Fruit fly (Drosophila melanogaster) whole organism, embryonic: ENCODE results near the gene bab1.
A peak's percentile ranks its signal among the peaks of the same experiment; 100 is the strongest.

Experiments used
- Antp ChIP-seq: fragments of 200-800 bp; sonication (Bioruptor generic); optimal IDR thresholded peaks from 3 replicates; lab custom pipeline; 2016; ENCODE audit warnings: missing biosample characterization, missing genetic modification characterization
- Awh ChIP-seq: fragments of 200-800 bp; sonication (Bioruptor generic); IDR thresholded peaks from 2 replicates; pipeline ENCODE4, ENCODE4 v1.3.6; 2022; ENCODE audit warnings: missing biosample characterization, missing genetic modification characterization
- CG12299 ChIP-seq: fragments of 200-800 bp; sonication (Bioruptor generic); optimal IDR thresholded peaks from 2 replicates; lab custom pipeline; 2018; ENCODE audit warnings: missing biosample characterization, mild to moderate bottlenecking, missing genetic modification characterization
- CG13775 ChIP-seq: fragments of 200-800 bp; sonication (Bioruptor generic); optimal IDR thresholded peaks from 3 replicates; lab custom pipeline; 2017; ENCODE audit warnings: missing biosample characterization, mild to moderate bottlenecking, missing genetic modification characterization
- CG14441 ChIP-seq: fragments of 200-800 bp; sonication (Bioruptor generic); IDR thresholded peaks from 2 replicates; pipeline ENCODE4 v1.3.6; 2022; ENCODE audit warnings: missing biosample characterization, missing genetic modification characterization
- CG18764 ChIP-seq: fragments of 200-800 bp; sonication (Bioruptor generic); optimal IDR thresholded peaks from 3 replicates; lab custom pipeline; 2016; ENCODE audit warnings: missing biosample characterization, missing genetic modification characterization
- CG2120 ChIP-seq: fragments of 200-800 bp; sonication (Bioruptor generic); optimal IDR thresholded peaks from 3 replicates; lab custom pipeline; 2016; ENCODE audit warnings: missing biosample characterization, missing genetic modification characterization
- CG3163 ChIP-seq: fragments of 200-800 bp; sonication (Bioruptor generic); optimal IDR thresholded peaks from 3 replicates; lab custom pipeline; 2016; ENCODE audit warnings: missing biosample characterization, missing genetic modification characterization
- CG32767 ChIP-seq: fragments of 200-800 bp; sonication (Bioruptor generic); IDR thresholded peaks from 2 replicates; pipeline ENCODE4 v1.3.6; 2022; ENCODE audit warnings: missing biosample characterization, missing genetic modification characterization
- CG3407 ChIP-seq: fragments of 200-800 bp; sonication (Bioruptor generic); optimal IDR thresholded peaks from 2 replicates; lab custom pipeline; 2018; ENCODE audit warnings: missing biosample characterization, mild to moderate bottlenecking, missing genetic modification characterization
- CG3726 ChIP-seq: fragments of 200-800 bp; sonication (Bioruptor generic); IDR thresholded peaks from 3 replicates; pipeline ENCODE4, ENCODE4 v1.3.6; 2022; ENCODE audit warnings: missing biosample characterization, missing genetic modification characterization
- CG4730 ChIP-seq: fragments of 200-800 bp; sonication (Bioruptor generic); IDR thresholded peaks from 2 replicates; pipeline ENCODE4 v1.3.6; 2022; ENCODE audit warnings: missing biosample characterization, missing genetic modification characterization
- CG5245 ChIP-seq: fragments of 200-800 bp; sonication (Bioruptor generic); optimal IDR thresholded peaks from 3 replicates; lab custom pipeline; 2016; ENCODE audit warnings: missing biosample characterization, missing genetic modification characterization
- CG6175 ChIP-seq: fragments of 200-800 bp; sonication (Bioruptor generic); IDR thresholded peaks from 3 replicates; pipeline ENCODE4 v1.3.6; 2022; ENCODE audit warnings: missing biosample characterization, missing genetic modification characterization
- CG6272 ChIP-seq: fragments of 200-800 bp; sonication (Bioruptor generic); IDR thresholded peaks from 2 replicates; pipeline ENCODE4 v1.3.6; 2022; ENCODE audit warnings: missing biosample characterization, missing genetic modification characterization
- CG6689 ChIP-seq: fragments of 200-800 bp; sonication (Bioruptor generic); IDR thresholded peaks from 2 replicates; pipeline ENCODE4 v1.3.6; 2022; ENCODE audit warnings: missing biosample characterization, missing genetic modification characterization
- CG6854 ChIP-seq: fragments of 200-800 bp; sonication (Bioruptor generic); optimal IDR thresholded peaks from 3 replicates; lab custom pipeline; 2017; ENCODE audit warnings: missing biosample characterization, mild to moderate bottlenecking, missing genetic modification characterization
- CG7271 ChIP-seq: fragments of 200-800 bp; sonication (Bioruptor generic); optimal IDR thresholded peaks from 2 replicates; lab custom pipeline; 2018; ENCODE audit warnings: missing biosample characterization, mild to moderate bottlenecking, missing genetic modification characterization, moderate library complexity
- CG7839 ChIP-seq: fragments of 200-800 bp; sonication (Bioruptor generic); optimal IDR thresholded peaks from 3 replicates; lab custom pipeline; 2018; ENCODE audit warnings: missing biosample characterization, mild to moderate bottlenecking, missing genetic modification characterization, moderate library complexity
- CG9876 ChIP-seq: fragments of 200-800 bp; sonication (Bioruptor generic); optimal IDR thresholded peaks from 2 replicates; lab custom pipeline; 2016; ENCODE audit warnings: missing biosample characterization, missing genetic modification characterization
- CoRest ChIP-seq: fragments of 200-800 bp; sonication (Bioruptor generic); optimal IDR thresholded peaks from 3 replicates; lab custom pipeline; 2018; ENCODE audit warnings: missing biosample characterization, mild to moderate bottlenecking, missing genetic modification characterization, moderate library complexity
- Dek ChIP-seq: fragments of 200-800 bp; sonication (Bioruptor generic); optimal IDR thresholded peaks from 3 replicates; lab custom pipeline; 2019; ENCODE audit warnings: missing biosample characterization, mild to moderate bottlenecking, missing genetic modification characterization, moderate library complexity
- Dfd ChIP-seq, 2 experiments: fragments of >200 bp; optimal IDR thresholded peaks; 2 replicates each; lab custom pipeline; 2017; ENCODE audit warnings: missing biosample characterization in 2 of 2, missing genetic modification characterization in 2 of 2
- E2f1 ChIP-seq: fragments of 200-800 bp; sonication (Bioruptor generic); IDR thresholded peaks from 2 replicates; pipeline ENCODE4 v1.3.6; 2022; ENCODE audit warnings: missing biosample characterization, missing genetic modification characterization
- GATAe ChIP-seq: fragments of 200-800 bp; sonication (Bioruptor generic); conservative IDR thresholded peaks from 2 replicates; pipeline ENCODE4 v1.3.6; 2022; ENCODE audit warnings: missing biosample characterization, missing genetic modification characterization
- Gug ChIP-seq: fragments of 200-800 bp; sonication (Bioruptor generic); IDR thresholded peaks from 4 replicates; pipeline ENCODE4 v1.3.6; 2022; ENCODE audit warnings: missing biosample characterization, missing genetic modification characterization
- HmgZ ChIP-seq: fragments of 200-800 bp; sonication (Bioruptor generic); optimal IDR thresholded peaks from 2 replicates; lab custom pipeline; 2018; ENCODE audit warnings: missing biosample characterization, mild to moderate bottlenecking, missing genetic modification characterization
- Hr51 ChIP-seq, 2 experiments: fragments of 200-800 bp; sonication (Bioruptor generic); optimal IDR thresholded peaks; 2 replicates in 1 of 2; 3 replicates in 1 of 2; lab custom pipeline; 2016 to 2018; ENCODE audit warnings: missing biosample characterization in 2 of 2, missing genetic modification characterization in 2 of 2, mild to moderate bottlenecking in 1 of 2, moderate library complexity in 1 of 2
- Mad ChIP-seq: fragments of 200-800 bp; sonication (Bioruptor generic); optimal IDR thresholded peaks from 2 replicates; lab custom pipeline; 2016; ENCODE audit warnings: missing biosample characterization, missing genetic modification characterization
- Meics ChIP-seq: fragments of 200-800 bp; sonication (Bioruptor generic); optimal IDR thresholded peaks from 2 replicates; lab custom pipeline; 2017; ENCODE audit warnings: missing biosample characterization, mild to moderate bottlenecking, missing genetic modification characterization
- NFAT ChIP-seq: fragments of 200-800 bp; sonication (Bioruptor generic); IDR thresholded peaks from 2 replicates; pipeline ENCODE4 v1.3.6; 2022; ENCODE audit warnings: missing biosample characterization, missing genetic modification characterization
- Side ChIP-seq: fragments of 200-800 bp; sonication (Bioruptor generic); optimal IDR thresholded peaks from 2 replicates; lab custom pipeline; 2016; ENCODE audit warnings: missing biosample characterization, missing genetic modification characterization
- Trl ChIP-seq, 3 experiments: fragments of >200 bp in 2 of 3; fragments of 200-800 bp in 1 of 3; sonication (Bioruptor generic) in 1 of 3; optimal IDR thresholded peaks; 2 replicates in 1 of 3; 3 replicates in 2 of 3; lab custom pipeline; 2016 to 2017; ENCODE audit warnings: missing biosample characterization in 1 of 3, missing genetic modification characterization in 1 of 3
- Xbp1 ChIP-seq: fragments of 200-800 bp; sonication (Bioruptor generic); optimal IDR thresholded peaks from 3 replicates; lab custom pipeline; 2016; ENCODE audit warnings: missing biosample characterization, mild to moderate bottlenecking, missing genetic modification characterization
- ab ChIP-seq: fragments of 200-800 bp; sonication (Bioruptor generic); optimal IDR thresholded peaks from 2 replicates; lab custom pipeline; 2016; ENCODE audit warnings: missing biosample characterization, missing genetic modification characterization
- cas ChIP-seq: fragments of 200-800 bp; sonication (Bioruptor generic); IDR thresholded peaks from 2 replicates; pipeline ENCODE4 v1.3.6; 2022; ENCODE audit warnings: missing biosample characterization, missing genetic modification characterization
- caup ChIP-seq: fragments of 200-800 bp; sonication (Bioruptor generic); optimal IDR thresholded peaks from 3 replicates; lab custom pipeline; 2017; ENCODE audit warnings: missing biosample characterization, mild to moderate bottlenecking, missing genetic modification characterization, moderate library complexity; ENCODE audit not compliant: severe bottlenecking
- cg ChIP-seq: fragments of 200-800 bp; sonication (Bioruptor generic); optimal IDR thresholded peaks from 3 replicates; lab custom pipeline; 2019; ENCODE audit warnings: missing biosample characterization, mild to moderate bottlenecking, missing genetic modification characterization, moderate library complexity
- dpn ChIP-seq, 2 experiments: fragments of 200-800 bp; sonication (Bioruptor generic); optimal IDR thresholded peaks; 3 replicates each; lab custom pipeline; 2016; ENCODE audit warnings: missing biosample characterization in 2 of 2, missing genetic modification characterization in 2 of 2
- gcm ChIP-seq: fragments of 200-800 bp; sonication (Bioruptor generic); optimal IDR thresholded peaks from 2 replicates; lab custom pipeline; 2019; ENCODE audit warnings: missing biosample characterization, mild to moderate bottlenecking, missing genetic modification characterization, moderate library complexity
- hb ChIP-seq: fragments of 200-800 bp; sonication (Bioruptor generic); IDR thresholded peaks from 3 replicates; pipeline ENCODE4 v1.3.6; 2022; ENCODE audit warnings: missing biosample characterization, missing genetic modification characterization; ENCODE audit not compliant: partially characterized antibody
- kay ChIP-seq: fragments of 200-800 bp; sonication (Bioruptor generic); optimal IDR thresholded peaks from 2 replicates; lab custom pipeline; 2016; ENCODE audit warnings: missing biosample characterization, missing genetic modification characterization
- nom ChIP-seq: fragments of 200-800 bp; sonication (Bioruptor generic); optimal IDR thresholded peaks from 2 replicates; lab custom pipeline; 2017; ENCODE audit warnings: missing biosample characterization, missing genetic modification characterization, mild to moderate bottlenecking, moderate library complexity, missing genetic modification reagents
- psq ChIP-seq: fragments of 200-800 bp; sonication (Bioruptor generic); optimal IDR thresholded peaks from 2 replicates; lab custom pipeline; 2017; ENCODE audit warnings: missing biosample characterization, missing genetic modification characterization
- ranshi ChIP-seq: fragments of 200-800 bp; sonication (Bioruptor generic); IDR thresholded peaks from 2 replicates; pipeline ENCODE4 v1.3.6; 2022; ENCODE audit warnings: missing biosample characterization, missing genetic modification characterization
- schlank ChIP-seq: fragments of 200-800 bp; sonication (Bioruptor generic); optimal IDR thresholded peaks from 2 replicates; lab custom pipeline; 2018; ENCODE audit warnings: missing biosample characterization, mild to moderate bottlenecking, missing genetic modification characterization
- shn ChIP-seq: fragments of 200-800 bp; sonication (Bioruptor generic); optimal IDR thresholded peaks from 3 replicates; lab custom pipeline; 2016; ENCODE audit warnings: missing biosample characterization, missing genetic modification characterization
- sr ChIP-seq: fragments of 200-800 bp; sonication (Bioruptor generic); IDR thresholded peaks from 3 replicates; pipeline ENCODE4 v1.3.6; 2022; ENCODE audit warnings: missing biosample characterization, missing genetic modification characterization
- tio ChIP-seq: fragments of 200-800 bp; sonication (Bioruptor generic); optimal IDR thresholded peaks from 2 replicates; lab custom pipeline; 2017; ENCODE audit warnings: missing biosample characterization, missing genetic modification characterization, inconsistent platforms
- tna ChIP-seq: fragments of 200-800 bp; sonication (Bioruptor generic); IDR thresholded peaks from 2 replicates; pipeline ENCODE4 v1.3.6; 2022; ENCODE audit warnings: missing biosample characterization, missing genetic modification characterization; ENCODE audit not compliant: partially characterized antibody
- wor ChIP-seq: fragments of 200-800 bp; sonication (Bioruptor generic); IDR thresholded peaks from 2 replicates; pipeline ENCODE4 v1.3.6; 2022; ENCODE audit warnings: missing biosample characterization, missing genetic modification characterization

The bab1 gene

dm6 chr3L:1098567-1098981 is 2.3 kb downstream of the bab1 start (continued):
- no peak for TF ChIP-seq NFAT (GFP tag; lab: Robert Waterston, UW)
- no peak for TF ChIP-seq tio
- no peak; the same call in 1 of the 2 replicates for TF ChIP-seq tna
- no peak for TF ChIP-seq CG12299
- no peak for TF ChIP-seq CoRest (tag; lab: Kevin White, UChicago)
- no peak for TF ChIP-seq Xbp1 (GFP tag; lab: Kevin White, UChicago)
- no peak for TF ChIP-seq Antp
- TF ChIP-seq shn (GFP tag; lab: Kevin White, UChicago) = no peak
- TF ChIP-seq CG2120 = no peak
- no peak for TF ChIP-seq psq (GFP tag; lab: Kevin White, UChicago)
- TF ChIP-seq E2f1 (GFP tag; lab: Robert Waterston, UW) = peak; percentile 10; the same call in 1 of the 2 replicates
- TF ChIP-seq CG14441 (GFP tag; lab: Robert Waterston, UW) = 0 out of 2 replicates have a peak, but pooled peaks have one; percentile 15
- no peak for TF ChIP-seq HmgZ
- TF ChIP-seq CG6854 (GFP tag; lab: Kevin White, UChicago) = no peak
- no peak for TF ChIP-seq CG3407 (GFP tag; lab: Kevin White, UChicago)
- no peak for TF ChIP-seq schlank
- TF ChIP-seq ranshi (GFP tag; lab: Robert Waterston, UW) = 0 out of 2 replicates have a peak, but pooled peaks have one; percentile 11
- TF ChIP-seq wor (GFP tag; lab: Robert Waterston, UW) = no peak
- peak; percentile 11 for TF ChIP-seq gcm (GFP tag; lab: Kevin White, UChicago)
- no peak for TF ChIP-seq Hr51 (GFP tag; optimal IDR thresholded peaks at IDR 0.05; lab: Kevin White, UChicago)
- peak; percentile 11 for TF ChIP-seq cg (GFP tag; lab: Kevin White, UChicago)
- TF ChIP-seq CG18764 = no peak
- TF ChIP-seq CG7271 (tag; lab: Kevin White, UChicago) = no peak
- no peak for TF ChIP-seq kay (GFP tag; lab: Kevin White, UChicago)
- no peak for TF ChIP-seq nom (GFP tag; lab: Kevin White, UChicago)
- TF ChIP-seq CG4730 (GFP tag; lab: Robert Waterston, UW) = no peak
- TF ChIP-seq hb (GFP tag; lab: Robert Waterston, UW) = no peak
- TF ChIP-seq Meics (GFP tag; lab: Kevin White, UChicago) = no peak
- no peak for TF ChIP-seq ab
- no peak for TF ChIP-seq cas (GFP tag; lab: Robert Waterston, UW)
- no peak for TF ChIP-seq Mad (GFP tag; lab: Kevin White, UChicago)
- TF ChIP-seq CG5245 (GFP tag; lab: Kevin White, UChicago) = no peak
- TF ChIP-seq dpn (GFP tag; optimal IDR thresholded peaks at IDR 0.05; lab: Kevin White, UChicago) = no peak
- peak; percentile 44; the same call in 1 of the 2 replicates for TF ChIP-seq CG32767
- no peak for TF ChIP-seq GATAe (GFP tag; lab: Robert Waterston, UW)
- no peak for TF ChIP-seq Side (GFP tag; lab: Kevin White, UChicago)
- no peak for TF ChIP-seq Dfd (GFP tag; optimal IDR thresholded peaks at IDR 0.05; lab: Kevin White, UChicago)
- TF ChIP-seq CG6175 (GFP tag; lab: Robert Waterston, UW) = no peak
- peak; percentile 89 for TF ChIP-seq CG3163 (GFP tag; lab: Kevin White, UChicago)
- no peak for TF ChIP-seq caup (GFP tag; lab: Kevin White, UChicago)
- TF ChIP-seq CG13775 = no peak
- TF ChIP-seq Awh = no peak
- TF ChIP-seq Trl (optimal IDR thresholded peaks at IDR 0.05; lab: Kevin White, UChicago) = peak; percentile 91 to 94
- TF ChIP-seq Trl (GFP tag; optimal IDR thresholded peaks at IDR 0.05; lab: Kevin White, UChicago) = no peak
- no peak for TF ChIP-seq CG9876
- TF ChIP-seq Gug = no peak
- no peak for TF ChIP-seq Dek (tag; lab: Kevin White, UChicago)
- TF ChIP-seq CG6689 (GFP tag; lab: Robert Waterston, UW) = no peak
- no peak for TF ChIP-seq CG3726
- no peak for TF ChIP-seq CG6272 (GFP tag; lab: Robert Waterston, UW)
- no peak for TF ChIP-seq sr (GFP tag; lab: Robert Waterston, UW)
- TF ChIP-seq CG7839 (tag; lab: Kevin White, UChicago) = no peak
